Fruit fly (Drosophila melanogaster) Kc167 (cell line): ENCODE measurements around the gene alphaTub85E.
"Not testable (repeated sequence)": the region's sequence is repeated elsewhere in the genome, so short reads cannot be mapped to it uniquely, and the experiment has no call there.

Experiments
- Myc ChIP-seq: fragments of >200 bp; optimal IDR thresholded peaks from 2 replicates; lab custom pipeline; 2017; ENCODE audit warnings: missing external identifiers
- ttk ChIP-seq: sonication (Bioruptor generic); optimal IDR thresholded peaks from 2 replicates; lab custom pipeline; 2017; ENCODE audit warnings: missing external identifiers

- TF ChIP-seq ttk (lab: Kevin White, UChicago); Myc: not testable (repeated sequence)
Observed at dm6 chr3R:9685376-9685775, 47.7 kb downstream of the alphaTub85E start, which contains the start of the genes eca and CG18542.
